Worm (Caenorhabditis elegans) whole organism, late embryonic: ENCODE measurements around the gene mrpl-40.

Experiments
- C38D4.7 ChIP-seq: fragments of 200-800 bp; sonication (Bioruptor generic); optimal IDR thresholded peaks from 2 replicates; lab custom pipeline; 2018; ENCODE audit warnings: mild to moderate bottlenecking, missing genetic modification characterization, moderate library complexity, missing compliant biosample characterization
- F13H6.1 ChIP-seq: sonication (generic microtip); optimal IDR thresholded peaks from 2 replicates; lab custom pipeline; 2016; ENCODE audit warnings: missing genetic modification characterization, missing compliant biosample characterization
- K02D7.2 ChIP-seq: sonication (generic microtip); optimal IDR thresholded peaks from 2 replicates; lab custom pipeline; 2017; ENCODE audit warnings: mild to moderate bottlenecking, missing genetic modification characterization, missing compliant biosample characterization
- K09A11.1 ChIP-seq: sonication (generic microtip); optimal IDR thresholded peaks from 2 replicates; lab custom pipeline; 2017; ENCODE audit warnings: antibody characterized with exemption, mild to moderate bottlenecking, missing genetic modification characterization, missing compliant biosample characterization; ENCODE audit not compliant: insufficient read depth
- T23F11.4 ChIP-seq: fragments of 200-800 bp; sonication (Bioruptor generic); optimal IDR thresholded peaks from 2 replicates; lab custom pipeline; 2018; ENCODE audit warnings: mild to moderate bottlenecking, missing genetic modification characterization, missing compliant biosample characterization
- Y22D7AL.16 ChIP-seq: sonication (generic microtip); optimal IDR thresholded peaks from 2 replicates; lab custom pipeline; 2016; ENCODE audit warnings: missing genetic modification characterization, missing compliant biosample characterization
- ceh-24 ChIP-seq: sonication (generic microtip); optimal IDR thresholded peaks from 2 replicates; lab custom pipeline; 2016; ENCODE audit warnings: mild to moderate bottlenecking, missing genetic modification characterization, missing compliant biosample characterization
- ceh-48 ChIP-seq: sonication (generic microtip); optimal IDR thresholded peaks from 2 replicates; lab custom pipeline; 2016; ENCODE audit warnings: missing genetic modification characterization, inconsistent platforms, missing compliant biosample characterization
- ceh-6 ChIP-seq: fragments of 200-800 bp; sonication (Bioruptor generic); optimal IDR thresholded peaks from 2 replicates; lab custom pipeline; 2018; ENCODE audit warnings: mild to moderate bottlenecking, missing genetic modification characterization, missing compliant biosample characterization
- dmd-4 ChIP-seq: sonication (generic microtip); optimal IDR thresholded peaks from 2 replicates; lab custom pipeline; 2016; ENCODE audit warnings: borderline replicate concordance, missing genetic modification characterization, missing compliant biosample characterization
- dve-1 ChIP-seq: sonication (generic microtip); optimal IDR thresholded peaks from 2 replicates; lab custom pipeline; 2017; ENCODE audit warnings: antibody characterized with exemption, mild to moderate bottlenecking, missing genetic modification characterization, missing compliant biosample characterization
- elt-2 ChIP-seq: sonication (generic microtip); optimal IDR thresholded peaks from 2 replicates; lab custom pipeline; 2016; ENCODE audit warnings: missing genetic modification reagents, missing genetic modification characterization, missing compliant biosample characterization
- ets-4 ChIP-seq: sonication (generic microtip); optimal IDR thresholded peaks from 2 replicates; lab custom pipeline; 2016; ENCODE audit warnings: missing genetic modification characterization, missing compliant biosample characterization
- eyg-1 ChIP-seq: sonication (generic microtip); optimal IDR thresholded peaks from 2 replicates; lab custom pipeline; 2016; ENCODE audit warnings: missing genotype, missing genetic modification characterization, missing compliant biosample characterization
- fax-1 ChIP-seq: sonication (generic microtip); optimal IDR thresholded peaks from 2 replicates; lab custom pipeline; 2016; ENCODE audit warnings: missing genotype, missing genetic modification characterization, missing compliant biosample characterization
- fkh-10 ChIP-seq: fragments of 150-350 bp; optimal IDR thresholded peaks from 2 replicates; lab custom pipeline; 2014; ENCODE audit warnings: missing biosample characterization, missing genetic modification reagents, missing genetic modification characterization
- hlh-13 ChIP-seq: fragments of 200-800 bp; sonication (Bioruptor generic); optimal IDR thresholded peaks from 2 replicates; lab custom pipeline; 2018; ENCODE audit warnings: mild to moderate bottlenecking, missing genetic modification characterization, missing compliant biosample characterization
- hlh-30 ChIP-seq: sonication (generic microtip); optimal IDR thresholded peaks from 2 replicates; lab custom pipeline; 2017; ENCODE audit warnings: antibody characterized with exemption, missing genetic modification characterization, missing compliant biosample characterization; ENCODE audit not compliant: insufficient read depth
- lim-6 ChIP-seq: sonication (generic microtip); optimal IDR thresholded peaks from 2 replicates; lab custom pipeline; 2016; ENCODE audit warnings: missing genetic modification characterization, missing compliant biosample characterization
- lin-11 ChIP-seq: fragments of 200-800 bp; sonication (Bioruptor generic); optimal IDR thresholded peaks from 2 replicates; lab custom pipeline; 2018; ENCODE audit warnings: mild to moderate bottlenecking, missing genetic modification characterization, missing compliant biosample characterization
- madf-2 ChIP-seq: sonication (generic microtip); optimal IDR thresholded peaks from 2 replicates; lab custom pipeline; 2017; ENCODE audit warnings: missing genetic modification characterization, missing compliant biosample characterization
- mec-3 ChIP-seq: sonication (generic microtip); optimal IDR thresholded peaks from 2 replicates; lab custom pipeline; 2016; ENCODE audit warnings: borderline replicate concordance, missing genetic modification characterization, missing compliant biosample characterization
- nhr-11 ChIP-seq: fragments of 150-350 bp; optimal IDR thresholded peaks from 2 replicates; lab custom pipeline; 2014; ENCODE audit warnings: missing biosample characterization, missing genetic modification characterization
- nhr-232 ChIP-seq: sonication (generic microtip); optimal IDR thresholded peaks from 2 replicates; lab custom pipeline; 2016; ENCODE audit warnings: missing genetic modification characterization, missing compliant biosample characterization
- odd-2 ChIP-seq: sonication (generic microtip); optimal IDR thresholded peaks from 2 replicates; lab custom pipeline; 2017; ENCODE audit warnings: antibody characterized with exemption, mild to moderate bottlenecking, missing genetic modification characterization, missing compliant biosample characterization
- pag-3 ChIP-seq: sonication (generic microtip); optimal IDR thresholded peaks from 2 replicates; lab custom pipeline; 2016; ENCODE audit warnings: missing compliant biosample characterization, missing genetic modification characterization, borderline replicate concordance
- pat-9 ChIP-seq: fragments of 200-800 bp; sonication (Bioruptor generic); optimal IDR thresholded peaks from 2 replicates; lab custom pipeline; 2018; ENCODE audit warnings: mild to moderate bottlenecking, missing genetic modification characterization, moderate library complexity, missing compliant biosample characterization
- pax-1 ChIP-seq: fragments of 150-350 bp; optimal IDR thresholded peaks from 2 replicates; lab custom pipeline; 2014; ENCODE audit warnings: missing biosample characterization, missing genetic modification characterization
- pqm-1 ChIP-seq: sonication (generic microtip); optimal IDR thresholded peaks from 2 replicates; lab custom pipeline; 2016; ENCODE audit warnings: missing genetic modification characterization, missing compliant biosample characterization
- rnt-1 ChIP-seq: sonication (generic microtip); optimal IDR thresholded peaks from 2 replicates; lab custom pipeline; 2016; ENCODE audit warnings: missing genetic modification characterization, missing compliant biosample characterization
- sdc-2 ChIP-seq: sonication (generic microtip); optimal IDR thresholded peaks from 2 replicates; lab custom pipeline; 2016; ENCODE audit warnings: missing genotype, missing genetic modification characterization, missing compliant biosample characterization
- sox-4 ChIP-seq: sonication (generic microtip); optimal IDR thresholded peaks from 2 replicates; lab custom pipeline; 2017; ENCODE audit warnings: mild to moderate bottlenecking, missing genetic modification characterization, inconsistent platforms, missing compliant biosample characterization
- tbx-2 ChIP-seq: sonication (generic microtip); optimal IDR thresholded peaks from 2 replicates; lab custom pipeline; 2016; ENCODE audit warnings: missing genetic modification characterization, missing compliant biosample characterization
- unc-55 ChIP-seq: sonication (generic microtip); optimal IDR thresholded peaks from 2 replicates; lab custom pipeline; 2017; ENCODE audit warnings: missing biosample characterization, missing genetic modification reagents, missing genetic modification characterization
- unc-86 ChIP-seq: sonication (generic microtip); optimal IDR thresholded peaks from 2 replicates; lab custom pipeline; 2016; ENCODE audit warnings: missing genetic modification characterization, missing compliant biosample characterization
- zip-5 ChIP-seq: sonication (generic microtip); optimal IDR thresholded peaks from 2 replicates; lab custom pipeline; 2016; ENCODE audit warnings: missing genetic modification characterization, missing compliant biosample characterization

Gene mrpl-40

ce11 chrIII:41484-41883, 45.9 kb upstream of the mrpl-40 start:
- TF ChIP-seq dmd-4 (no peak), pat-9 (no peak), pqm-1 (tag; lab: Kevin White, UChicago) (no peak), ceh-24 (tag; lab: Kevin White, UChicago) (no peak), sdc-2 (tag; lab: Kevin White, UChicago) (no peak), nhr-232 (no peak), Y22D7AL.16 (tag; lab: Kevin White, UChicago) (no peak), K09A11.1 (tag; lab: Kevin White, UChicago) (no peak), odd-2 (no peak), ceh-48 (no peak), pag-3 (no peak), sox-4 (no peak), lin-11 (tag; lab: Kevin White, UChicago) (no peak), F13H6.1 (tag; lab: Kevin White, UChicago) (no peak), elt-2 (no peak), hlh-13 (GFP tag; lab: Kevin White, UChicago) (no peak), fax-1 (tag; lab: Kevin White, UChicago) (no peak)

- TF ChIP-seq fkh-10 (GFP tag; lab: Kevin White, UChicago), result no peak
- no peak for TF ChIP-seq tbx-2
- no peak for TF ChIP-seq dmd-4
- no peak for TF ChIP-seq nhr-232
- TF ChIP-seq mec-3 (tag; lab: Kevin White, UChicago), result no peak
- TF ChIP-seq fax-1 (tag; lab: Kevin White, UChicago), result no peak
- TF ChIP-seq ets-4, result no peak
These were observed 44.6 kb upstream of the mrpl-40 start for ce11 chrIII:42725-43124.

- TF ChIP-seq unc-86 (peak; percentile 24), hlh-30 (tag; lab: Kevin White, UChicago) (no peak), K02D7.2 (tag; lab: Kevin White, UChicago) (no peak)
These were observed 39.0 kb upstream of the mrpl-40 start for ce11 chrIII:48329-48728.

ce11 chrIII:49064-49463, 38.3 kb upstream of the mrpl-40 start:
- TF ChIP-seq nhr-11 (tag; lab: Kevin White, UChicago), result no peak
- no peak for TF ChIP-seq C38D4.7 (GFP tag; lab: Kevin White, UChicago)
- TF ChIP-seq ceh-24 (tag; lab: Kevin White, UChicago), result no peak
- TF ChIP-seq unc-55 (GFP tag; lab: Kevin White, UChicago), result no peak
- no peak for TF ChIP-seq K02D7.2 (tag; lab: Kevin White, UChicago)
- TF ChIP-seq ceh-48, result no peak
- TF ChIP-seq rnt-1 (tag; lab: Kevin White, UChicago), result no peak
- TF ChIP-seq fkh-10 (GFP tag; lab: Kevin White, UChicago), result no peak
- TF ChIP-seq madf-2 (tag; lab: Kevin White, UChicago), result no peak
- TF ChIP-seq ets-4, result no peak
- no peak for TF ChIP-seq zip-5 (tag; lab: Kevin White, UChicago)

- TF ChIP-seq madf-2 (tag; lab: Kevin White, UChicago) (no peak), unc-86 (no peak), odd-2 (no peak), dve-1 (tag; lab: Kevin White, UChicago) (no peak), pax-1 (tag; lab: Kevin White, UChicago) (no peak), K09A11.1 (tag; lab: Kevin White, UChicago) (no peak), rnt-1 (tag; lab: Kevin White, UChicago) (no peak), lim-6 (tag; lab: Kevin White, UChicago) (no peak), eyg-1 (no peak), T23F11.4 (GFP tag; lab: Kevin White, UChicago) (no peak), ceh-6 (GFP tag; lab: Kevin White, UChicago) (no peak), K02D7.2 (tag; lab: Kevin White, UChicago) (no peak), sdc-2 (tag; lab: Kevin White, UChicago) (no peak), dmd-4 (no peak)
- TF ChIP-seq, all 69 proteins: peak for 0
These were observed 36.9 kb upstream of the mrpl-40 start for ce11 chrIII:50418-50817.
